Worm (Caenorhabditis elegans): ENCODE data around the gene F25B4.8.

ce11 chrV:5682530-5682929 is 9.0 kb downstream of the F25B4.8 start, which contains the start of gene prp-39:
- TF ChIP-seq dmd-6 (GFP tag; IDR thresholded peaks at IDR 0.05): no peak
- no peak for TF ChIP-seq ceh-20 (GFP tag; IDR thresholded peaks at IDR 0.05)
